Fruit fly (Drosophila melanogaster): ENCODE data around the gene indra.

indra gene

DNA sequence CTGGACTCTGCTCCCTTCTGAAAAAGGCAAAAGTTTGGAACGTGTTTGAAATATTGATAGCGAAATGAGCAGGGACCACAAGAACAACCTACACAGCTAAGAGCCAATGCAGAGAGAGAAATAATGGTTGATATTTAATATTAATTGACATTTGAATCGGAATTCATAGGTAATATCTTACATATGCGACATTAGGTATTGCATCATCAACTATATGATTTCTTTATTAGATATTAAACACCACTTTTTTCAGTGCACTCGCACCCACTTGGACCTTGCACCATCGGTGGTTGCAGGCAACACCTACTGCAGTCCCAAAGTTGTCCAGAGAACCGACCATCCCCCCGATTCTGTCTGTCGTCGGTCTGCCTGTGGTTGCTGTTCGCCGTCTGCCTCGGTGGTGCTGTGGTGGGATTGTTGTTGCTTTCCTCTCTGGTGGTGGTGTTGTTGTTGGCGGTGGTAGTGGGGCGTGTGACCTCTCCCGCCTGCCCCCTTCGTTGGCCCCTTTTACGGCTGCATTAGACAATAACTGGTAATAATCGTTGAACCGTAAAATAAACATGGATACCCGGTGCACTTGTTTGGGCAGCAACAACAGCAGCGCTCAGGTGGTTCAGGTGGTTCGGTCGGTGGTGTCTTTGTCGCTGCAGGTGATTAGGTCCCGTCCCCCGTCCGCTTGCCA lies 36.8 kb upstream of the indra start (continued):
- TF ChIP-seq Smox (GFP tag; optimal IDR thresholded peaks at IDR 0.05): peak; percentile 43
- TF ChIP-seq ss (GFP tag; optimal IDR thresholded peaks at IDR 0.05): peak; percentile 82 to 83
- peak; percentile 77 for TF ChIP-seq topi (GFP tag; optimal IDR thresholded peaks at IDR 0.05)
- TF ChIP-seq CG16779 (tag; optimal IDR thresholded peaks at IDR 0.05): peak; percentile 75
- peak; percentile 68 for TF ChIP-seq CG4318 (GFP tag; optimal IDR thresholded peaks at IDR 0.05)
- TF ChIP-seq CG3032 (tag; optimal IDR thresholded peaks at IDR 0.05): peak; percentile 61
- TF ChIP-seq acj6 (GFP tag; optimal IDR thresholded peaks at IDR 0.05): peak; percentile 55
- peak; percentile 75 for TF ChIP-seq esn (GFP tag; optimal IDR thresholded peaks at IDR 0.05)
- peak; percentile 63 for TF ChIP-seq CG1621 (tag; optimal IDR thresholded peaks at IDR 0.05)
- peak; percentile 62 for TF ChIP-seq CG31627 (GFP tag; optimal IDR thresholded peaks at IDR 0.05)
- peak; percentile 79 for TF ChIP-seq achi (GFP tag; optimal IDR thresholded peaks at IDR 0.05)
- TF ChIP-seq Gug (GFP tag; IDR thresholded peaks at IDR 0.05): peak; percentile 86
- TF ChIP-seq cyc (GFP tag; optimal IDR thresholded peaks at IDR 0.05): peak; percentile 48

DNA sequence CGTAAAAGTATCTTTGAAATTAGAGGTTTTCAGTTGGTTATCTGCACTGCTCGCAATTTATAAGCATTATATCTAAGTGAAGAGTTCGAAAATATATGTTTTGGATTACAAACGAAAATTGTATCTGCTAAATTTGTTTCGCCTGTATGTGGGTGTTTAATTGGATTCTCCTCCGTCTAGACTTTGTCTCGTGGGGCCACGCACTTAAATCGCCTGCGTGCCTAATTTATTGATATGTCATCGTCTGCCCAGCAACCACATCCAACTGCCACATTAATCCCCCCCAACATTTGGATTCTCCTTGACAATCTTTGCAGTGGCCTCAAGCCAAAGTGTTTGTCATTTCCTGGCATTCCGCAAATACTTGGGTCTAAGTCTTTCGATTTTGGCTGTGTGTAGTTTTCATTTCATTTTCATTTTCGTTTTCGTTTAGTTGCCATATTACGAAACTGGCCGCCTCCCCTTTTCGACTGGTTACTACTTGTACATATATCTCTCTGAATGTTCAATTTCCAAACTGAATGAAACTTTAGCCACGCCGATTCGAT lies 36.0 kb upstream of the indra start:
- TF ChIP-seq Sox14 (GFP tag; optimal IDR thresholded peaks at IDR 0.05): no peak
- TF ChIP-seq vri (GFP tag; optimal IDR thresholded peaks at IDR 0.05): no peak
- no peak for TF ChIP-seq Ets96B (tag; optimal IDR thresholded peaks at IDR 0.05)
- TF ChIP-seq Eip78C (GFP tag): no peak
- peak; percentile 34 for TF ChIP-seq CG32006 (GFP tag; optimal IDR thresholded peaks at IDR 0.05)

DNA sequence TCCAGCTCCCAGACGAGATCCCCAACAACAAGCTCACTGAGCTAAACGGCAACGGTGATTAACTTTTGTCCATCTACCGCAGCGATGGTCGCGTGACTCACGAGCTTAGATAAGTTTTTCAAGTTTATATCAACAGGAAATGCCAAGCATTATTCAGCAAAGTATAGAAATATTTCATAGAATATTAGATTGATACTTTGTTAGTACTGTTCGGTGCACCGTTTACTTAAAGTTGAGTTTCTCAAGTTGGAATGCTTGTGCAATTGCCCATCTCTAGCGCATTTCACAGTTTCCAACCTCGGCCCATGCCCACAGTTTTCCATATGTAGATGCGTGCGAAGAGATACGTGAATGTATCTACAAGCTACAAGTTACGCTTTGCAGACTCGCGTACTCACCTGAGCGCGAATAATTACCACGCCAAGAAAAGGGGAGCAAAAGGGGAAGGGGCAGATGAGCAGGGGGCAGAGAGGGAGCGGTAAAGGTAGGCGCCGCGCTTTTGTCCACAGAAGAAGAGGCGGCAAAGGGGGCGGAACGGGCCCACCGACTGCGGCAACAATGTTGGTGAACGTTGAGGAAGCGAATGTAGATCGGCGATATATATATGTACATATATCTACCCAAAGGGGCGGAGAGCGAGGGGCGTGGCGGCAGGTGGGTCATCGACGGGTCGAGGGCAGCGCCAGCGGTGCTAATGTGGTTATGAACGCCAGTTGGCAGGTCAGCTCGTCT lies 34.0 kb upstream of the indra start:
- TF ChIP-seq Hr39 (GFP tag; optimal IDR thresholded peaks at IDR 0.05) (peak; percentile 11), eg (GFP tag; IDR thresholded peaks at IDR 0.05) (peak; percentile 80), achi (GFP tag; optimal IDR thresholded peaks at IDR 0.05) (peak; percentile 71), CG6808 (GFP tag; optimal IDR thresholded peaks at IDR 0.05) (peak; percentile 49), CG34406 (GFP tag; optimal IDR thresholded peaks at IDR 0.05) (peak; percentile 35), Met (GFP tag; optimal IDR thresholded peaks at IDR 0.05) (peak; percentile 14), CG32006 (GFP tag; optimal IDR thresholded peaks at IDR 0.05) (peak; percentile 89), spab (GFP tag; optimal IDR thresholded peaks at IDR 0.05) (peak; percentile 45), CG16779 (tag; optimal IDR thresholded peaks at IDR 0.05) (no peak), CG10669 (GFP tag; optimal IDR thresholded peaks at IDR 0.05) (peak; percentile 65), CG31627 (GFP tag; optimal IDR thresholded peaks at IDR 0.05) (no peak), CG6854 (GFP tag; optimal IDR thresholded peaks at IDR 0.05) (no peak), CG15336 (GFP tag; IDR thresholded peaks at IDR 0.05) (peak; percentile 85), pdm3 (GFP tag; optimal IDR thresholded peaks at IDR 0.05) (peak; percentile 71), CG6276 (GFP tag; optimal IDR thresholded peaks at IDR 0.05) (peak; percentile 78), Gug (GFP tag; IDR thresholded peaks at IDR 0.05) (peak; percentile 53; the same call in 1 of the 2 replicates), vri (GFP tag; optimal IDR thresholded peaks at IDR 0.05) (no peak), salr (GFP tag; optimal IDR thresholded peaks at IDR 0.05) (peak in 1 of 2 experiments; percentile 59), CG9139 (GFP tag; optimal IDR thresholded peaks at IDR 0.05) (peak; percentile 5), dsx (GFP tag; optimal IDR thresholded peaks at IDR 0.05; ENCODE audit: poor library complexity, severe bottlenecking) (peak; percentile 91), CG11902 (GFP tag; optimal IDR thresholded peaks at IDR 0.05) (no peak), Lpt (GFP tag; optimal IDR thresholded peaks at IDR 0.05) (peak; percentile 76), CG7368 (GFP tag; optimal IDR thresholded peaks at IDR 0.05) (peak; percentile 43), CG6163 (GFP tag; IDR thresholded peaks at IDR 0.05) (peak; percentile 85), CG10631 (GFP tag; optimal IDR thresholded peaks at IDR 0.05) (peak; percentile 60), CG11762 (GFP tag; optimal IDR thresholded peaks at IDR 0.05; ENCODE audit: insufficient read depth) (no peak), Sox14 (GFP tag; optimal IDR thresholded peaks at IDR 0.05) (peak; percentile 68), Eip78C (GFP tag) (peak; percentile 87), Ets96B (tag; optimal IDR thresholded peaks at IDR 0.05) (peak; percentile 62), OdsH (GFP tag; optimal IDR thresholded peaks at IDR 0.05) (peak; percentile 70), acj6 (GFP tag; optimal IDR thresholded peaks at IDR 0.05) (peak; percentile 66), Hr38 (GFP tag; optimal IDR thresholded peaks at IDR 0.05) (no peak), CG11294 (GFP tag; IDR thresholded peaks at IDR 0.05) (0 out of 2 replicates have a peak, but pooled peaks have one; percentile 46), CG8119 (GFP tag; IDR thresholded peaks at IDR 0.05) (peak; percentile 85), Eip93F (GFP tag; optimal IDR thresholded peaks at IDR 0.05) (no peak), CG4318 (GFP tag; optimal IDR thresholded peaks at IDR 0.05) (peak; percentile 80)

Data from whole organism, prepupa.